Comparison of ENCODE assay signal across 5 fruit fly cellular contexts in genomic region chr2L:8006038-8006437, dm6.
TF ChIP-seq lines count a peak whose summit lies in the region.

No protein-coding gene starts in this region.

- TF ChIP-seq CTCF in whole organism, embryonic (GFP tag; optimal IDR thresholded peaks at IDR 0.05; lab: Kevin White, UChicago): no peak

TF ChIP-seq in whole organism, adult, 20 proteins besides CTCF, POLR2A, EP300 and RAD21:
- TF ChIP-seq CG7045 (GFP tag; optimal IDR thresholded peaks at IDR 0.05; lab: Kevin White, UChicago) (peak; percentile 74), toe (GFP tag; optimal IDR thresholded peaks at IDR 0.05; lab: Kevin White, UChicago) (peak; percentile 68), bab1 (GFP tag; optimal IDR thresholded peaks at IDR 0.05; lab: Kevin White, UChicago) (no peak), CG12768 (GFP tag; optimal IDR thresholded peaks at IDR 0.05; lab: Kevin White, UChicago) (peak; percentile 50), CG7101 (tag; optimal IDR thresholded peaks at IDR 0.05; lab: Kevin White, UChicago) (peak; percentile 58), tj (GFP tag; optimal IDR thresholded peaks at IDR 0.05; lab: Kevin White, UChicago) (no peak), CG14711 (tag; optimal IDR thresholded peaks at IDR 0.05; lab: Kevin White, UChicago) (peak; percentile 44), CG5204 (GFP tag; optimal IDR thresholded peaks at IDR 0.05; lab: Kevin White, UChicago) (peak; percentile 63), CG33017 (tag; optimal IDR thresholded peaks at IDR 0.05; lab: Kevin White, UChicago) (peak; percentile 62), CG1620 (GFP tag; optimal IDR thresholded peaks at IDR 0.05; lab: Kevin White, UChicago) (no peak), Clk (GFP tag; optimal IDR thresholded peaks at IDR 0.05; lab: Kevin White, UChicago) (peak; percentile 16), cic (GFP tag; optimal IDR thresholded peaks at IDR 0.05; lab: Kevin White, UChicago) (peak; percentile 89), pad (GFP tag; optimal IDR thresholded peaks at IDR 0.05; lab: Kevin White, UChicago) (no peak)

TF ChIP-seq in whole organism, embryonic, 481 proteins besides CTCF, POLR2A, EP300 and RAD21 (continues in another document):
- TF ChIP-seq CG3407 (GFP tag; optimal IDR thresholded peaks at IDR 0.05; lab: Kevin White, UChicago) (no peak), H2.0 (GFP tag; IDR thresholded peaks at IDR 0.05; lab: Robert Waterston, UW) (no peak), Dip3 (GFP tag; optimal IDR thresholded peaks at IDR 0.05; lab: Kevin White, UChicago) (no peak), ro (GFP tag; IDR thresholded peaks at IDR 0.05; lab: Robert Waterston, UW) (no peak), CG18011 (GFP tag; optimal IDR thresholded peaks at IDR 0.05; lab: Kevin White, UChicago) (no peak), nom (GFP tag; optimal IDR thresholded peaks at IDR 0.05; lab: Kevin White, UChicago) (peak; percentile 67), Mes4 (GFP tag; optimal IDR thresholded peaks at IDR 0.05; lab: Kevin White, UChicago) (no peak), CG11723 (GFP tag; optimal IDR thresholded peaks at IDR 0.05; lab: Kevin White, UChicago) (no peak), tgo (GFP tag; IDR thresholded peaks at IDR 0.05; lab: Robert Waterston, UW) (no peak), CG6272 (GFP tag; IDR thresholded peaks at IDR 0.05; lab: Robert Waterston, UW) (no peak), Ets97D (GFP tag; optimal IDR thresholded peaks at IDR 0.05; lab: Kevin White, UChicago) (no peak), sug (tag; optimal IDR thresholded peaks at IDR 0.05; lab: Kevin White, UChicago) (no peak), CG3726 (GFP tag; IDR thresholded peaks at IDR 0.05; lab: Robert Waterston, UW) (no peak), CG6813 (GFP tag; optimal IDR thresholded peaks at IDR 0.05; lab: Kevin White, UChicago) (no peak), CG13894 (tag; optimal IDR thresholded peaks at IDR 0.05; lab: Kevin White, UChicago) (no peak), CG11093 (GFP tag; IDR thresholded peaks at IDR 0.05; lab: Robert Waterston, UW) (no peak), lov (optimal IDR thresholded peaks at IDR 0.05; lab: Kevin White, UChicago) (no peak), lov (GFP tag; IDR thresholded peaks at IDR 0.05; lab: Robert Waterston, UW) (no peak), schlank (tag; optimal IDR thresholded peaks at IDR 0.05; lab: Kevin White, UChicago) (no peak), lola (GFP tag; optimal IDR thresholded peaks at IDR 0.05; lab: Kevin White, UChicago) (no peak), CrebB (tag; optimal IDR thresholded peaks at IDR 0.05; lab: Kevin White, UChicago) (no peak), Ravus (GFP tag; IDR thresholded peaks at IDR 0.05; lab: Robert Waterston, UW) (no peak)

TF ChIP-seq in whole organism, prepupa, 60 proteins besides CTCF, POLR2A, EP300 and RAD21 (continues in another document):
- TF ChIP-seq CG31627 (GFP tag; optimal IDR thresholded peaks at IDR 0.05; lab: Kevin White, UChicago): peak; percentile 25
- TF ChIP-seq CG6808 (GFP tag; optimal IDR thresholded peaks at IDR 0.05; lab: Kevin White, UChicago): peak; percentile 71
- peak; percentile 53 for TF ChIP-seq fd59A (GFP tag; optimal IDR thresholded peaks at IDR 0.05; lab: Kevin White, UChicago)
- peak; percentile 66 for TF ChIP-seq topi (GFP tag; optimal IDR thresholded peaks at IDR 0.05; lab: Kevin White, UChicago)
- TF ChIP-seq CG32006 (GFP tag; optimal IDR thresholded peaks at IDR 0.05; lab: Kevin White, UChicago): peak; percentile 56
- TF ChIP-seq Eip75B (GFP tag; optimal IDR thresholded peaks at IDR 0.05; lab: Kevin White, UChicago): peak; percentile 71
- TF ChIP-seq CG34406 (GFP tag; optimal IDR thresholded peaks at IDR 0.05; lab: Kevin White, UChicago): peak; percentile 34
- TF ChIP-seq dac (GFP tag; optimal IDR thresholded peaks at IDR 0.05; lab: Kevin White, UChicago): no peak
- TF ChIP-seq fd85E (GFP tag; optimal IDR thresholded peaks at IDR 0.05; lab: Kevin White, UChicago): no peak
- peak; percentile 95 for TF ChIP-seq Eip78C (GFP tag; lab: Kevin White, UChicago)
- peak; percentile 15 for TF ChIP-seq CG8632 (GFP tag; optimal IDR thresholded peaks at IDR 0.05; lab: Kevin White, UChicago)
- TF ChIP-seq CG8119 (GFP tag; IDR thresholded peaks at IDR 0.05; lab: Robert Waterston, UW): peak; percentile 76
- peak; percentile 49 for TF ChIP-seq CG6163 (GFP tag; IDR thresholded peaks at IDR 0.05; lab: Robert Waterston, UW)
- TF ChIP-seq CG11294 (GFP tag; IDR thresholded peaks at IDR 0.05; lab: Robert Waterston, UW): peak; percentile 24; the same call in 1 of the 2 replicates
- no peak for TF ChIP-seq fkh (GFP tag; optimal IDR thresholded peaks at IDR 0.05; lab: Kevin White, UChicago)
- TF ChIP-seq esn (GFP tag; optimal IDR thresholded peaks at IDR 0.05; lab: Kevin White, UChicago): peak; percentile 55
- TF ChIP-seq CG9139 (GFP tag; optimal IDR thresholded peaks at IDR 0.05; lab: Kevin White, UChicago): peak; percentile 35
- peak; percentile 42 for TF ChIP-seq CG8319 (GFP tag; optimal IDR thresholded peaks at IDR 0.05; lab: Kevin White, UChicago)
- TF ChIP-seq achi (GFP tag; optimal IDR thresholded peaks at IDR 0.05; lab: Kevin White, UChicago): peak; percentile 48
- peak; percentile 34 for TF ChIP-seq Lpt (GFP tag; optimal IDR thresholded peaks at IDR 0.05; lab: Kevin White, UChicago)
- no peak; the same call in 2 of the 3 replicates for TF ChIP-seq eg (GFP tag; IDR thresholded peaks at IDR 0.05; lab: Robert Waterston, UW)

TF ChIP-seq in whole organism, pupa, 21 proteins besides CTCF, POLR2A, EP300 and RAD21:
- TF ChIP-seq CG34367 (tag; optimal IDR thresholded peaks at IDR 0.05; lab: Kevin White, UChicago) (peak; percentile 49), gl (tag; optimal IDR thresholded peaks at IDR 0.05; lab: Kevin White, UChicago) (peak; percentile 52), rn (GFP tag; IDR thresholded peaks at IDR 0.05; lab: Robert Waterston, UW) (peak; percentile 18; the same call in 1 of the 2 replicates), CG32121 (GFP tag; IDR thresholded peaks at IDR 0.05; lab: Robert Waterston, UW) (0 out of 2 replicates have a peak, but pooled peaks have one; percentile 29), D1 (tag; optimal IDR thresholded peaks at IDR 0.05; lab: Kevin White, UChicago) (peak; percentile 19), CG10348 (GFP tag; IDR thresholded peaks at IDR 0.05; lab: Robert Waterston, UW) (no peak), CG17806 (tag; optimal IDR thresholded peaks at IDR 0.05; lab: Kevin White, UChicago) (peak; percentile 68), Pif1B (GFP tag; optimal IDR thresholded peaks at IDR 0.05; lab: Kevin White, UChicago) (peak; percentile 47), CG8301 (tag; optimal IDR thresholded peaks at IDR 0.05; lab: Kevin White, UChicago) (peak; percentile 62), fd96Ca (GFP tag; IDR thresholded peaks at IDR 0.05; lab: Robert Waterston, UW) (peak; percentile 57; the same call in 2 of the 3 replicates), Ets98B (GFP tag; IDR thresholded peaks at IDR 0.05; lab: Robert Waterston, UW) (peak; percentile 52), CG8159 (tag; optimal IDR thresholded peaks at IDR 0.05; lab: Kevin White, UChicago) (peak; percentile 82), Pif1A (GFP tag; optimal IDR thresholded peaks at IDR 0.05; lab: Kevin White, UChicago) (peak; percentile 76), CG12605 (GFP tag; IDR thresholded peaks at IDR 0.05; lab: Robert Waterston, UW) (peak; percentile 13; the same call in 1 of the 2 replicates), EcR (GFP tag; optimal IDR thresholded peaks at IDR 0.05; lab: Kevin White, UChicago) (peak; percentile 65), Snoo (tag; optimal IDR thresholded peaks at IDR 0.05; lab: Kevin White, UChicago) (peak; percentile 30), CG4496 (GFP tag; IDR thresholded peaks at IDR 0.05; lab: Robert Waterston, UW) (peak; percentile 50; the same call in 2 of the 3 replicates), CG9948 (tag; optimal IDR thresholded peaks at IDR 0.05; lab: Kevin White, UChicago) (peak; percentile 52), CG14655 (GFP tag; optimal IDR thresholded peaks at IDR 0.05; lab: Kevin White, UChicago) (peak; percentile 73), CG13204 (GFP tag; optimal IDR thresholded peaks at IDR 0.05; lab: Kevin White, UChicago) (no peak), CG15710 (tag; optimal IDR thresholded peaks at IDR 0.05; lab: Kevin White, UChicago) (peak; percentile 70)

TF ChIP-seq in whole organism, wandering third instar larva, 38 proteins besides CTCF, POLR2A, EP300 and RAD21:
- peak; percentile 31 for TF ChIP-seq CG32264 (GFP tag; optimal IDR thresholded peaks at IDR 0.05; lab: Kevin White, UChicago)
- peak; percentile 52 for TF ChIP-seq rgr (GFP tag; optimal IDR thresholded peaks at IDR 0.05; lab: Kevin White, UChicago)
- TF ChIP-seq N (GFP tag; optimal IDR thresholded peaks at IDR 0.05; lab: Kevin White, UChicago): no peak
- TF ChIP-seq woc (GFP tag; optimal IDR thresholded peaks at IDR 0.05; lab: Kevin White, UChicago): peak; percentile 49
- peak; percentile 65 for TF ChIP-seq HLH106 (tag; optimal IDR thresholded peaks at IDR 0.05; lab: Kevin White, UChicago)
- TF ChIP-seq fru (GFP tag; optimal IDR thresholded peaks at IDR 0.05; lab: Kevin White, UChicago): peak; percentile 33
- no peak for TF ChIP-seq Myc (optimal IDR thresholded peaks at IDR 0.05; lab: Kevin White, UChicago)
- TF ChIP-seq OdsH (GFP tag; optimal IDR thresholded peaks at IDR 0.05; lab: Kevin White, UChicago): peak; percentile 50
- TF ChIP-seq Dif (GFP tag; optimal IDR thresholded peaks at IDR 0.05; lab: Kevin White, UChicago; ENCODE audit: partially characterized antibody): no peak
- TF ChIP-seq CG9705 (GFP tag; optimal IDR thresholded peaks at IDR 0.05; lab: Kevin White, UChicago): peak; percentile 42
- no peak for TF ChIP-seq Mio (GFP tag; optimal IDR thresholded peaks at IDR 0.05; lab: Kevin White, UChicago)
- TF ChIP-seq ey (GFP tag; optimal IDR thresholded peaks at IDR 0.05; lab: Kevin White, UChicago): peak; percentile 55
- TF ChIP-seq Sp1 (GFP tag; optimal IDR thresholded peaks at IDR 0.05; lab: Kevin White, UChicago): peak; percentile 34
- TF ChIP-seq sv (GFP tag; optimal IDR thresholded peaks at IDR 0.05; lab: Kevin White, UChicago): no peak
- TF ChIP-seq usp (GFP tag; optimal IDR thresholded peaks at IDR 0.05; lab: Kevin White, UChicago): no peak
- peak; percentile 32 for TF ChIP-seq psq (GFP tag; optimal IDR thresholded peaks at IDR 0.05; lab: Kevin White, UChicago)
- no peak for TF ChIP-seq jim (GFP tag; optimal IDR thresholded peaks at IDR 0.05; lab: Kevin White, UChicago)
- TF ChIP-seq Jra (GFP tag; optimal IDR thresholded peaks at IDR 0.05; lab: Kevin White, UChicago): peak; percentile 2
- TF ChIP-seq Dfd (GFP tag; optimal IDR thresholded peaks at IDR 0.05; lab: Kevin White, UChicago): no peak
- peak in 1 of 2 experiments; percentile 54 for TF ChIP-seq foxo (GFP tag; optimal IDR thresholded peaks at IDR 0.05; lab: Kevin White, UChicago)
- no peak for TF ChIP-seq Rel (GFP tag; optimal IDR thresholded peaks at IDR 0.05; lab: Kevin White, UChicago)
- TF ChIP-seq Rel (tag; optimal IDR thresholded peaks at IDR 0.05; lab: Kevin White, UChicago): no peak
- peak; percentile 51 for TF ChIP-seq br (GFP tag; optimal IDR thresholded peaks at IDR 0.05; lab: Kevin White, UChicago)
- TF ChIP-seq dmrt93B (GFP tag; optimal IDR thresholded peaks at IDR 0.05; lab: Kevin White, UChicago): peak; percentile 27
- peak; percentile 74 for TF ChIP-seq h (GFP tag; optimal IDR thresholded peaks at IDR 0.05; lab: Kevin White, UChicago)
